Worm (Caenorhabditis elegans) whole organism, early embryonic: ENCODE results near the gene nhr-159.

ENCODE experiments used
- B0310.2 ChIP-seq: sonication (generic microtip); optimal IDR thresholded peaks from 2 replicates; lab custom pipeline; 2016; ENCODE audit warnings: mild to moderate bottlenecking, missing genetic modification characterization, missing compliant biosample characterization
- aly-1 ChIP-seq: sonication (generic microtip); optimal IDR thresholded peaks from 2 replicates; lab custom pipeline; 2016; ENCODE audit warnings: missing genetic modification characterization, missing compliant biosample characterization
- ama-1 ChIP-seq: fragments of 150-350 bp; optimal IDR thresholded peaks from 2 replicates; lab custom pipeline; 2014
- ceh-13 ChIP-seq: fragments of 200-800 bp; sonication (Bioruptor generic); optimal IDR thresholded peaks from 2 replicates; lab custom pipeline; 2018; ENCODE audit warnings: mild to moderate bottlenecking, missing genetic modification characterization, missing compliant biosample characterization
- scrt-1 ChIP-seq: fragments of 200-800 bp; sonication (Bioruptor generic); IDR thresholded peaks from 2 replicates; pipeline ENCODE4 v1.3.6; 2022; ENCODE audit warnings: missing genetic modification characterization, missing compliant biosample characterization

ce11 chrV:3886104-3886503, 8.0 kb upstream of the nhr-159 start, which contains the start of gene nhr-124:
- no peak for TF ChIP-seq aly-1
- no peak for TF ChIP-seq ama-1
- no peak for TF ChIP-seq B0310.2 (tag; lab: Kevin White, UChicago)
- TF ChIP-seq ceh-13 = no peak
- no peak for TF ChIP-seq scrt-1 (GFP tag; lab: Robert Waterston, UW)
